Worm (Caenorhabditis elegans): ENCODE measurements around the gene nas-37.

- TF ChIP-seq ama-1 (optimal IDR thresholded peaks at IDR 0.05), result no peak
- TF ChIP-seq nfya-1 (tag; optimal IDR thresholded peaks at IDR 0.05), result no peak
- TF ChIP-seq zip-5 (tag; optimal IDR thresholded peaks at IDR 0.05), result no peak
- no peak for TF ChIP-seq unc-55 (GFP tag; optimal IDR thresholded peaks at IDR 0.05)
- TF ChIP-seq K02D7.2 (tag; optimal IDR thresholded peaks at IDR 0.05), result no peak
- TF ChIP-seq dve-1 (tag; optimal IDR thresholded peaks at IDR 0.05), result no peak
- TF ChIP-seq pha-4 (tag; optimal IDR thresholded peaks at IDR 0.05), result no peak
- TF ChIP-seq nhr-11 (tag; optimal IDR thresholded peaks at IDR 0.05), result no peak
- no peak for TF ChIP-seq ets-4 (tag; optimal IDR thresholded peaks at IDR 0.05)
- no peak for TF ChIP-seq ceh-48 (tag; optimal IDR thresholded peaks at IDR 0.05)
These were observed 29.9 kb downstream of the nas-37 start, which contains the start of gene folr-1 for ce11 chrX:9918997-9919396.

All from whole organism, late embryonic.